Fruit fly (Drosophila melanogaster) whole organism, embryonic: Measurements from ENCODE around the gene Cpr73D.

ENCODE experiments used
- Atf3 ChIP-seq: fragments of 200-800 bp; sonication (Bioruptor generic); optimal IDR thresholded peaks from 3 replicates; lab custom pipeline; 2016; ENCODE audit warnings: missing biosample characterization, missing genetic modification characterization
- Awh ChIP-seq: fragments of 200-800 bp; sonication (Bioruptor generic); IDR thresholded peaks from 2 replicates; pipeline ENCODE4, ENCODE4 v1.3.6; 2022; ENCODE audit warnings: missing biosample characterization, missing genetic modification characterization
- B-H2 ChIP-seq: fragments of 200-800 bp; sonication (Bioruptor generic); optimal IDR thresholded peaks from 2 replicates; lab custom pipeline; 2018; ENCODE audit warnings: missing biosample characterization, mild to moderate bottlenecking, missing genetic modification characterization
- CG11247 ChIP-seq: fragments of 200-800 bp; sonication (Bioruptor generic); IDR thresholded peaks from 2 replicates; pipeline ENCODE4 v1.3.6; 2022; ENCODE audit warnings: missing biosample characterization, missing genetic modification characterization
- CG12236 ChIP-seq: fragments of 200-800 bp; sonication (Bioruptor generic); optimal IDR thresholded peaks from 2 replicates; lab custom pipeline; 2016; ENCODE audit warnings: missing biosample characterization, missing genetic modification characterization
- CG12391 ChIP-seq: fragments of 200-800 bp; sonication (Bioruptor generic); optimal IDR thresholded peaks from 3 replicates; lab custom pipeline; 2018; ENCODE audit warnings: missing biosample characterization, mild to moderate bottlenecking, missing genetic modification characterization, moderate library complexity
- CG13123 ChIP-seq: fragments of 200-800 bp; sonication (Bioruptor generic); optimal IDR thresholded peaks from 2 replicates; lab custom pipeline; 2016; ENCODE audit warnings: missing biosample characterization, missing genetic modification characterization
- CG13287 ChIP-seq: fragments of 200-800 bp; sonication (Bioruptor generic); IDR thresholded peaks from 2 replicates; pipeline ENCODE4 v1.3.6; 2022; ENCODE audit warnings: missing biosample characterization, missing genetic modification characterization; ENCODE audit not compliant: partially characterized antibody
- CG14860 ChIP-seq: fragments of 200-800 bp; sonication (Bioruptor generic); IDR thresholded peaks from 3 replicates; pipeline ENCODE4 v1.3.6; 2022; ENCODE audit warnings: missing biosample characterization, missing genetic modification characterization; ENCODE audit not compliant: partially characterized antibody
- CG15073 ChIP-seq: fragments of 200-800 bp; sonication (Bioruptor generic); optimal IDR thresholded peaks from 2 replicates; lab custom pipeline; 2016; ENCODE audit warnings: missing biosample characterization, missing genetic modification characterization
- CG17361 ChIP-seq: fragments of 200-800 bp; sonication (Bioruptor generic); IDR thresholded peaks from 3 replicates; pipeline ENCODE4 v1.3.6; 2022; ENCODE audit warnings: missing biosample characterization, missing genetic modification characterization
- CG2678 ChIP-seq: fragments of 200-800 bp; sonication (Bioruptor generic); optimal IDR thresholded peaks from 3 replicates; lab custom pipeline; 2019; ENCODE audit warnings: missing biosample characterization, mild to moderate bottlenecking, missing genetic modification characterization, moderate library complexity
- CG3065 ChIP-seq: fragments of 200-800 bp; sonication (Bioruptor generic); optimal IDR thresholded peaks from 2 replicates; lab custom pipeline; 2016; ENCODE audit warnings: missing biosample characterization, missing genetic modification characterization
- CG3281 ChIP-seq: fragments of 200-800 bp; sonication (Bioruptor generic); optimal IDR thresholded peaks from 3 replicates; lab custom pipeline; 2017; ENCODE audit warnings: missing biosample characterization, mild to moderate bottlenecking, missing genetic modification characterization
- CG5245 ChIP-seq: fragments of 200-800 bp; sonication (Bioruptor generic); optimal IDR thresholded peaks from 3 replicates; lab custom pipeline; 2016; ENCODE audit warnings: missing biosample characterization, missing genetic modification characterization
- CG6654 ChIP-seq: fragments of 200-800 bp; sonication (Bioruptor generic); optimal IDR thresholded peaks from 2 replicates; lab custom pipeline; 2017; ENCODE audit warnings: missing biosample characterization, mild to moderate bottlenecking, missing genetic modification characterization
- CG8478 ChIP-seq: fragments of >200 bp; optimal IDR thresholded peaks from 2 replicates; lab custom pipeline; 2018
- CkIIα-i1 ChIP-seq: fragments of 200-800 bp; sonication (Bioruptor generic); IDR thresholded peaks from 2 replicates; pipeline ENCODE4 v1.3.6; 2022; ENCODE audit warnings: missing biosample characterization, missing genetic modification characterization
- D ChIP-seq, 2 experiments: fragments of 200-800 bp in 1 of 2; fragments of >200 bp in 1 of 2; sonication (Bioruptor generic) in 1 of 2; optimal IDR thresholded peaks; 2 replicates in 1 of 2; 3 replicates in 1 of 2; lab custom pipeline; 2017; ENCODE audit warnings: mild to moderate bottlenecking in 1 of 2, missing biosample characterization in 1 of 2, missing genetic modification characterization in 1 of 2, missing genetic modification reagents in 1 of 2
- Elba2 ChIP-seq: fragments of 200-800 bp; sonication (Bioruptor generic); optimal IDR thresholded peaks from 3 replicates; lab custom pipeline; 2016; ENCODE audit warnings: missing biosample characterization, missing genetic modification characterization
- Gsc ChIP-seq: fragments of 200-800 bp; sonication (Bioruptor generic); IDR thresholded peaks from 2 replicates; pipeline ENCODE4 v1.3.6; 2022; ENCODE audit warnings: missing biosample characterization, missing genetic modification characterization
- Mad ChIP-seq: fragments of 200-800 bp; sonication (Bioruptor generic); optimal IDR thresholded peaks from 2 replicates; lab custom pipeline; 2016; ENCODE audit warnings: missing biosample characterization, missing genetic modification characterization
- Ravus ChIP-seq: fragments of 200-800 bp; sonication (Bioruptor generic); IDR thresholded peaks from 2 replicates; pipeline ENCODE4 v1.3.6; 2022; ENCODE audit warnings: missing biosample characterization, missing genetic modification characterization
- Taf1 ChIP-seq: fragments of 200-800 bp; sonication (Bioruptor generic); IDR thresholded peaks from 2 replicates; pipeline ENCODE4 v1.3.6; 2022; ENCODE audit warnings: missing biosample characterization, missing genetic modification characterization
- Vsx1 ChIP-seq: fragments of 200-800 bp; sonication (Bioruptor generic); optimal IDR thresholded peaks from 2 replicates; lab custom pipeline; 2017; ENCODE audit warnings: missing biosample characterization, mild to moderate bottlenecking, missing genetic modification characterization, missing genetic modification reagents
- amos ChIP-seq: fragments of 200-800 bp; sonication (Bioruptor generic); IDR thresholded peaks from 2 replicates; pipeline ENCODE4 v1.3.6; 2022; ENCODE audit warnings: missing biosample characterization, missing genetic modification characterization; ENCODE audit not compliant: partially characterized antibody
- ash1 ChIP-seq: fragments of 200-800 bp; sonication (Bioruptor generic); optimal IDR thresholded peaks from 2 replicates; lab custom pipeline; 2018; ENCODE audit warnings: missing biosample characterization, mild to moderate bottlenecking, missing genetic modification characterization
- br ChIP-seq: fragments of >200 bp; optimal IDR thresholded peaks from 2 replicates; lab custom pipeline; 2017
- bsh ChIP-seq, 2 experiments: fragments of 200-800 bp; sonication (Bioruptor generic); optimal IDR thresholded peaks; 2 replicates each; lab custom pipeline; 2017 to 2018; ENCODE audit warnings: mild to moderate bottlenecking in 2 of 2, missing biosample characterization in 2 of 2, missing genetic modification characterization in 2 of 2, moderate library complexity in 1 of 2
- cas ChIP-seq: fragments of 200-800 bp; sonication (Bioruptor generic); IDR thresholded peaks from 2 replicates; pipeline ENCODE4 v1.3.6; 2022; ENCODE audit warnings: missing biosample characterization, missing genetic modification characterization
- crc ChIP-seq: fragments of 200-800 bp; sonication (Bioruptor generic); optimal IDR thresholded peaks from 2 replicates; lab custom pipeline; 2016; ENCODE audit warnings: missing biosample characterization, missing genetic modification characterization
- dimm ChIP-seq: fragments of 200-800 bp; sonication (Bioruptor generic); IDR thresholded peaks from 2 replicates; pipeline ENCODE4 v1.3.6; 2022; ENCODE audit warnings: missing biosample characterization, missing genetic modification characterization
- dpn ChIP-seq, 2 experiments: fragments of 200-800 bp; sonication (Bioruptor generic); optimal IDR thresholded peaks; 3 replicates each; lab custom pipeline; 2016; ENCODE audit warnings: missing biosample characterization in 2 of 2, missing genetic modification characterization in 2 of 2
- gem ChIP-seq: fragments of 200-800 bp; sonication (Bioruptor generic); optimal IDR thresholded peaks from 2 replicates; lab custom pipeline; 2019; ENCODE audit warnings: missing biosample characterization, mild to moderate bottlenecking, missing genetic modification characterization, moderate library complexity
- grau ChIP-seq: fragments of 200-800 bp; optimal IDR thresholded peaks from 3 replicates; lab custom pipeline; 2019; ENCODE audit warnings: missing biosample characterization, mild to moderate bottlenecking, missing genetic modification characterization, moderate library complexity
- ham ChIP-seq: fragments of 200-800 bp; sonication (Bioruptor generic); IDR thresholded peaks from 2 replicates; pipeline ENCODE4 v1.3.6; 2022; ENCODE audit warnings: missing biosample characterization, missing genetic modification characterization
- kay ChIP-seq: fragments of 200-800 bp; sonication (Bioruptor generic); optimal IDR thresholded peaks from 2 replicates; lab custom pipeline; 2016; ENCODE audit warnings: missing biosample characterization, missing genetic modification characterization
- lbe ChIP-seq: fragments of 200-800 bp; sonication (Bioruptor generic); optimal IDR thresholded peaks from 2 replicates; lab custom pipeline; 2016; ENCODE audit warnings: missing biosample characterization, mild to moderate bottlenecking, missing genetic modification characterization
- odd ChIP-seq: fragments of 200-800 bp; sonication (Bioruptor generic); optimal IDR thresholded peaks from 2 replicates; lab custom pipeline; 2017; ENCODE audit warnings: missing biosample characterization, mild to moderate bottlenecking, missing genetic modification characterization
- pan ChIP-seq, 4 experiments: fragments of >200 bp in 3 of 4; fragments of 200-800 bp in 1 of 4; sonication (Bioruptor generic) in 1 of 4; optimal IDR thresholded peaks in 3 of 4; IDR thresholded peaks in 1 of 4; 2 replicates each; pipeline versions ENCODE4 v1.3.6 to Lab custom; 2017 to 2022; ENCODE audit warnings: missing biosample characterization in 2 of 4, missing genetic modification characterization in 2 of 4, mixed read lengths in 1 of 4
- pho ChIP-seq: fragments of 200-800 bp; sonication (Bioruptor generic); optimal IDR thresholded peaks from 2 replicates; lab custom pipeline; 2016; ENCODE audit warnings: missing biosample characterization, missing genetic modification characterization
- phol ChIP-seq: fragments of 200-800 bp; sonication (Bioruptor generic); optimal IDR thresholded peaks from 3 replicates; lab custom pipeline; 2018; ENCODE audit warnings: missing biosample characterization, mild to moderate bottlenecking, missing genetic modification characterization, moderate library complexity
- pnt ChIP-seq: fragments of 200-800 bp; sonication (Bioruptor generic); optimal IDR thresholded peaks from 3 replicates; lab custom pipeline; 2016; ENCODE audit warnings: missing biosample characterization, missing genetic modification characterization
- sens ChIP-seq: fragments of 200-800 bp; sonication (Bioruptor generic); peaks from one replicate; lab custom pipeline; 2016; ENCODE audit warnings: missing biosample characterization, missing genetic modification characterization
- so ChIP-seq: fragments of 200-800 bp; sonication (Bioruptor generic); IDR thresholded peaks from 3 replicates; pipeline ENCODE4 v1.3.6; 2022; ENCODE audit warnings: missing biosample characterization, missing genetic modification characterization
- sqz ChIP-seq: fragments of 200-800 bp; sonication (Bioruptor generic); optimal IDR thresholded peaks from 3 replicates; lab custom pipeline; 2018; ENCODE audit warnings: missing biosample characterization, mild to moderate bottlenecking, missing genetic modification characterization
- vvl ChIP-seq: fragments of 200-800 bp; sonication (Bioruptor generic); IDR thresholded peaks from 2 replicates; pipeline ENCODE4 v1.3.6; 2022; ENCODE audit warnings: missing biosample characterization, missing genetic modification characterization
- wek ChIP-seq: fragments of 200-800 bp; sonication (Bioruptor generic); optimal IDR thresholded peaks from 3 replicates; lab custom pipeline; 2018; ENCODE audit warnings: missing biosample characterization, mild to moderate bottlenecking, missing genetic modification characterization, moderate library complexity

The Cpr73D gene

DNA sequence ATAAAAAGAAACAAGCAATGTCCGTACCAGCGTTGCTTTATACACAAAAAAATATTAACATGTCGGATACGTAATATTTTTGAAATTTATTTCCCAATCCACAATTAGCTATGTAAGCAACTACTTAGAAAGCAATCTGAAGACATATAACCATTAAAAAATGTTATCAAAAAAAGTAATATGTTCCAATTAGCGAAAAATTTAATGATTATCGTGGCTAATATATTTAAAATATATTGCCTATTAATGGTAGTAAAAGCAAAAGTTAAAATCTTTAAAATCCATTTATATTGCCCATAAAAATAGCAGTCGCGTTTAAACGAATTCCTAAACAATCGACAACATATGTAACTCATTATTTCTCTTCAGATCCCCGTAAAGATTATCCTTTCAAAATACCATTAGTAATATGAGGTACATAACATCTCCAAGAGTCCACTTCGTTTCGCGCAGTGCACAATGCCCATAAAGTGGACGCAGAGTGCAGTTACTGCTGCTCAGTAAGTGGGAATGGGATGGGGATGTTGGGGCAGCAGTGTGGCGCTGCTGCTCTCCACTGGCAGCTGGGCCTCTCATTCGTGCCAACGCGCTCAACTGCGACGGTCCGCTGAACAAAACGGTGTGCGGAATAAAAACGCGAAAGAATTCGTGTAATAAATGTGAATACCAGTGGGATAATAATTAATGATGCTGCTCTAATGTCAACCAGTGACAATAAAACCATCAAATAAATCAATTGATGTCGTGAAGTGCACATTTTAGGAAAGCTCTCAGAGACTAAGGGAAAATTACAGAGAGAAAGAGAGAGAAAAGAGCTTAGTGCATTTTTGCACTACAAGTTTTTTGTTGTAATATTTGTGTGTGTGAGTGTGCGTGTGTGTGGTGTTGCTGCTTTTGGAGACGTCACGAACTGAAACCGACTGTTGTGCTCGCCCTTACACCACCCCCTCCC is 28.8 kb upstream of the Cpr73D start (continued):
- TF ChIP-seq wek (GFP tag; lab: Kevin White, UChicago): no peak
- peak; percentile 41; the same call in 1 of the 2 replicates for TF ChIP-seq vvl (GFP tag; lab: Robert Waterston, UW)
- TF ChIP-seq CG13123 (GFP tag; lab: Kevin White, UChicago): no peak
- TF ChIP-seq pho: no peak
- TF ChIP-seq dimm (GFP tag; lab: Robert Waterston, UW): no peak
- peak; percentile 19; the same call in 1 of the 2 replicates for TF ChIP-seq CG13287 (GFP tag; lab: Robert Waterston, UW)
- TF ChIP-seq sqz (GFP tag; lab: Kevin White, UChicago): no peak
- TF ChIP-seq cas (GFP tag; lab: Robert Waterston, UW): 0 out of 2 replicates have a peak, but pooled peaks have one; percentile 49
- peak in 1 of 2 experiments; percentile 50 for TF ChIP-seq dpn (GFP tag; optimal IDR thresholded peaks at IDR 0.05; lab: Kevin White, UChicago)
- TF ChIP-seq CG15073: no peak
- TF ChIP-seq ham: 0 out of 2 replicates have a peak, but pooled peaks have one; percentile 37
- TF ChIP-seq kay (GFP tag; lab: Kevin White, UChicago): peak; percentile 38
- peak; percentile 71 for TF ChIP-seq gem (tag; lab: Kevin White, UChicago)
- TF ChIP-seq CG11247 (GFP tag; lab: Robert Waterston, UW): peak; percentile 49; the same call in 1 of the 2 replicates
- TF ChIP-seq Awh (GFP tag; lab: Robert Waterston, UW): peak; percentile 74
- no peak for TF ChIP-seq lbe
- TF ChIP-seq grau (tag; lab: Kevin White, UChicago): peak; percentile 58
- peak; percentile 32 for TF ChIP-seq CG6654 (GFP tag; lab: Kevin White, UChicago)
- no peak for TF ChIP-seq Ravus (GFP tag; lab: Robert Waterston, UW)
- no peak for TF ChIP-seq CG12236 (GFP tag; lab: Kevin White, UChicago)
- TF ChIP-seq bsh (GFP tag; optimal IDR thresholded peaks at IDR 0.05; lab: Kevin White, UChicago): peak; percentile 37 to 63
- TF ChIP-seq CG5245: no peak
- TF ChIP-seq D (optimal IDR thresholded peaks at IDR 0.05; lab: Kevin White, UChicago): no peak
- TF ChIP-seq D (GFP tag; optimal IDR thresholded peaks at IDR 0.05; lab: Kevin White, UChicago): peak; percentile 67
- peak; percentile 88 for TF ChIP-seq CG17361 (GFP tag; lab: Robert Waterston, UW)
- TF ChIP-seq ash1 (GFP tag; lab: Kevin White, UChicago): no peak
- TF ChIP-seq amos: no peak
- no peak for TF ChIP-seq Vsx1 (GFP tag; lab: Kevin White, UChicago)
- no peak for TF ChIP-seq Taf1 (GFP tag; lab: Robert Waterston, UW)
- peak; percentile 64 for TF ChIP-seq CG12391 (tag; lab: Kevin White, UChicago)
- TF ChIP-seq sens (GFP tag; lab: Kevin White, UChicago): peak; percentile 90
- TF ChIP-seq CkIIα-i1 (GFP tag; lab: Robert Waterston, UW): no peak
- no peak for TF ChIP-seq Atf3
- no peak for TF ChIP-seq CG14860 (GFP tag; lab: Robert Waterston, UW)
- TF ChIP-seq B-H2 (GFP tag; lab: Kevin White, UChicago): no peak
- no peak for TF ChIP-seq crc (GFP tag; lab: Kevin White, UChicago)
- no peak for TF ChIP-seq pnt (GFP tag; lab: Kevin White, UChicago)
- TF ChIP-seq Mad (GFP tag; lab: Kevin White, UChicago): no peak
- TF ChIP-seq phol: peak; percentile 66
- TF ChIP-seq pan (optimal IDR thresholded peaks at IDR 0.05; lab: Kevin White, UChicago): no peak
- peak in 1 of 2 experiments; percentile 32 for TF ChIP-seq pan (GFP tag; optimal IDR thresholded peaks at IDR 0.05 in 1 of 2, IDR thresholded peaks at IDR 0.05 in 1 of 2)
- TF ChIP-seq CG8478 (lab: Kevin White, UChicago): no peak
- TF ChIP-seq CG3065 (GFP tag; lab: Kevin White, UChicago): no peak
- TF ChIP-seq Elba2 (GFP tag; lab: Kevin White, UChicago): no peak
- no peak for TF ChIP-seq br (lab: Kevin White, UChicago)
- peak; percentile 73 for TF ChIP-seq CG2678 (tag; lab: Kevin White, UChicago)
- TF ChIP-seq odd: peak; percentile 65
- no peak for TF ChIP-seq so (GFP tag; lab: Robert Waterston, UW)
- TF ChIP-seq Gsc: no peak
- peak; percentile 68 for TF ChIP-seq CG3281 (GFP tag; lab: Kevin White, UChicago)
